Worm (Caenorhabditis elegans) whole organism, midembryonic: ENCODE results near the gene ketn-1.

Experiments used
- cog-1 ChIP-seq: sonication (generic microtip); optimal IDR thresholded peaks from 2 replicates; lab custom pipeline; 2016; ENCODE audit warnings: missing genetic modification characterization, missing compliant biosample characterization
- flt-1 ChIP-seq: fragments of 200-800 bp; sonication (Bioruptor generic); IDR thresholded peaks from 2 replicates; pipeline ENCODE4 v1.3.6; 2022; ENCODE audit warnings: missing genetic modification characterization, missing compliant biosample characterization
- med-1 ChIP-seq: sonication (generic microtip); optimal IDR thresholded peaks from 2 replicates; lab custom pipeline; 2017; ENCODE audit warnings: missing genetic modification characterization, mild to moderate bottlenecking, missing compliant biosample characterization, antibody characterized with exemption, missing genetic modification reagents; ENCODE audit not compliant: insufficient read depth
- ref-1 ChIP-seq: fragments of 200-800 bp; sonication (Bioruptor generic); conservative IDR thresholded peaks from 2 replicates; pipeline ENCODE4 v1.3.6; 2022; ENCODE audit warnings: missing genetic modification reagents, missing genetic modification characterization, missing compliant biosample characterization
- tab-1 ChIP-seq: fragments of 200-800 bp; sonication (Bioruptor generic); IDR thresholded peaks from 2 replicates; pipeline ENCODE4 v1.3.6; 2022; ENCODE audit warnings: missing genetic modification characterization, missing compliant biosample characterization
- ztf-23 ChIP-seq: fragments of 200-800 bp; sonication (Bioruptor generic); IDR thresholded peaks from 2 replicates; pipeline ENCODE4 v1.3.6; 2022; ENCODE audit warnings: missing genetic modification reagents, missing genetic modification characterization, missing compliant biosample characterization
- ztf-29 ChIP-seq: fragments of 200-800 bp; sonication (Bioruptor generic); IDR thresholded peaks from 2 replicates; pipeline ENCODE4 v1.3.6; 2022; ENCODE audit warnings: missing genetic modification reagents, missing genetic modification characterization, missing compliant biosample characterization

ce11 chrV:2815956-2816355, 8.3 kb upstream of the ketn-1 start, which contains the start of gene F54E2.5:
- TF ChIP-seq ztf-29 (GFP tag; lab: Robert Waterston, UW), result no peak
- no peak for TF ChIP-seq ztf-23 (GFP tag; lab: Robert Waterston, UW)
- TF ChIP-seq tab-1, result no peak
- no peak for TF ChIP-seq med-1
- no peak for TF ChIP-seq cog-1 (tag; lab: Kevin White, UChicago)
- no peak for TF ChIP-seq ref-1 (GFP tag; lab: Robert Waterston, UW)
- no peak for TF ChIP-seq flt-1 (GFP tag; lab: Robert Waterston, UW)
